Worm (Caenorhabditis elegans): ENCODE data around the gene fbxa-113.

DNA sequence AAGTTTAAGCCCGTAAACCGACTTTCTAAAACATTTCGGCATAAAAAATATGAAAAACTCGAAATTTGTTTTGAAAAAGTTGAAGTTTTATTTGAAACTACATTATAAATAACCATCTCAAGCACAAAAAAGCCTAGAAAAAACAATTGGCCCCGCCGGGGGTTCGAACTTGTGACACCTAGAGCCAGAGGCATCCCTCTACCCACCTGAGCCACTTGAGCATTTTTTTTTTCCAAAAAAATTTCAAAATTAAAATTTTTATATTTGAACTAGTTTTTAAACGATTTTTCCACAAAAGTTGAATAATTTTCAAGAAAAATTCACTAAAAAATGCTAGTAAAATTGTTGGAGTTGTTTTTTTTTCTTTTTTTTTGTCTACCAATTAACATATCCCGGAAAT, 20.5 kb downstream of the fbxa-113 start:
- TF ChIP-seq tbx-37 (GFP tag; conservative IDR thresholded peaks at IDR 0.05) (no peak), aly-1 (tag; optimal IDR thresholded peaks at IDR 0.05) (no peak)

Data from whole organism, early embryonic.